Worm (Caenorhabditis elegans) whole organism, mixed stage, embryonic: ENCODE data around the gene stdh-3.
A peak's percentile ranks its signal among the peaks of the same experiment; 100 is the strongest.

ENCODE experiments used
- M03D4.4 ChIP-seq: sonication (generic microtip); optimal IDR thresholded peaks from 2 replicates; lab custom pipeline; 2017; ENCODE audit warnings: mild to moderate bottlenecking, missing genetic modification characterization, missing compliant biosample characterization
- bed-3 ChIP-seq: fragments of 200-800 bp; sonication (Bioruptor generic); optimal IDR thresholded peaks from 3 replicates; lab custom pipeline; 2018; ENCODE audit warnings: mild to moderate bottlenecking, missing genetic modification characterization, moderate library complexity, missing compliant biosample characterization
- blmp-1 ChIP-seq: fragments of 150-350 bp; optimal IDR thresholded peaks from 2 replicates; lab custom pipeline; 2014; ENCODE audit warnings: missing biosample characterization, missing genetic modification characterization
- ceh-39 ChIP-seq: fragments of 150-350 bp; optimal IDR thresholded peaks from 2 replicates; lab custom pipeline; 2014; ENCODE audit warnings: missing biosample characterization, missing genetic modification characterization
- ceh-43 ChIP-seq: fragments of 200-800 bp; sonication (Bioruptor generic); optimal IDR thresholded peaks from 2 replicates; lab custom pipeline; 2018; ENCODE audit warnings: mild to moderate bottlenecking, missing genetic modification characterization, moderate library complexity, missing compliant biosample characterization
- ceh-83 ChIP-seq: fragments of 200-800 bp; sonication (Bioruptor generic); optimal IDR thresholded peaks from 2 replicates; lab custom pipeline; 2018; ENCODE audit warnings: mild to moderate bottlenecking, missing genetic modification characterization, missing compliant biosample characterization
- ces-1 ChIP-seq: fragments of 150-350 bp; optimal IDR thresholded peaks from 2 replicates; lab custom pipeline; 2014; ENCODE audit warnings: missing biosample characterization, missing genetic modification reagents, missing genetic modification characterization
- drap-1 ChIP-seq: fragments of 200-800 bp; sonication (Bioruptor generic); optimal IDR thresholded peaks from 3 replicates; lab custom pipeline; 2018; ENCODE audit warnings: mild to moderate bottlenecking, missing genetic modification characterization, missing compliant biosample characterization
- elt-1 ChIP-seq: sonication (generic microtip); optimal IDR thresholded peaks from 2 replicates; lab custom pipeline; 2017; ENCODE audit warnings: missing genetic modification characterization, mild to moderate bottlenecking, missing compliant biosample characterization, antibody characterized with exemption, moderate library complexity, borderline replicate concordance; ENCODE audit not compliant: insufficient read depth
- elt-3 ChIP-seq: fragments of 150-350 bp; optimal IDR thresholded peaks from 2 replicates; lab custom pipeline; 2014; ENCODE audit warnings: missing biosample characterization, missing genetic modification characterization
- flh-1 ChIP-seq: fragments of 200-800 bp; sonication (Bioruptor generic); optimal IDR thresholded peaks from 2 replicates; lab custom pipeline; 2018; ENCODE audit warnings: mild to moderate bottlenecking, missing genetic modification characterization, moderate library complexity, missing compliant biosample characterization
- ham-2 ChIP-seq: fragments of 200-800 bp; sonication (Bioruptor generic); optimal IDR thresholded peaks from 2 replicates; lab custom pipeline; 2018; ENCODE audit warnings: mild to moderate bottlenecking, missing genetic modification characterization, missing compliant biosample characterization
- hlh-1 ChIP-seq: fragments of 150-350 bp; optimal IDR thresholded peaks from 2 replicates; lab custom pipeline; 2014; ENCODE audit warnings: missing biosample characterization, missing genetic modification reagents, missing genetic modification characterization
- lin-13 ChIP-seq: fragments of 150-350 bp; optimal IDR thresholded peaks from 2 replicates; lab custom pipeline; 2014; ENCODE audit warnings: missing biosample characterization, missing genetic modification characterization
- lin-32 ChIP-seq: fragments of 200-800 bp; sonication (Bioruptor generic); optimal IDR thresholded peaks from 2 replicates; lab custom pipeline; 2018; ENCODE audit warnings: mild to moderate bottlenecking, missing genetic modification characterization, missing compliant biosample characterization
- lsy-2 ChIP-seq: fragments of 150-350 bp; optimal IDR thresholded peaks from 2 replicates; lab custom pipeline; 2014; ENCODE audit warnings: missing biosample characterization, missing genetic modification characterization
- mab-5 ChIP-seq: fragments of 150-350 bp; optimal IDR thresholded peaks from 2 replicates; lab custom pipeline; 2014; ENCODE audit warnings: missing biosample characterization, missing genetic modification characterization
- mls-2 ChIP-seq: sonication (generic microtip); optimal IDR thresholded peaks from 2 replicates; lab custom pipeline; 2016; ENCODE audit warnings: mild to moderate bottlenecking, missing genetic modification characterization, moderate library complexity, missing compliant biosample characterization
- nhr-12 ChIP-seq: fragments of 150-350 bp; optimal IDR thresholded peaks from 2 replicates; lab custom pipeline; 2014; ENCODE audit warnings: missing biosample characterization, missing genetic modification characterization
- nhr-2 ChIP-seq: fragments of 150-350 bp; optimal IDR thresholded peaks from 2 replicates; lab custom pipeline; 2014; ENCODE audit warnings: missing biosample characterization, missing genetic modification characterization
- nhr-237 ChIP-seq: fragments of 150-350 bp; optimal IDR thresholded peaks from 2 replicates; lab custom pipeline; 2014; ENCODE audit warnings: missing biosample characterization, missing genetic modification characterization
- nhr-76 ChIP-seq: sonication (generic microtip); optimal IDR thresholded peaks from 2 replicates; lab custom pipeline; 2017; ENCODE audit warnings: missing biosample characterization, missing genetic modification characterization
- pha-4 ChIP-seq: fragments of 150-350 bp; optimal IDR thresholded peaks from 2 replicates; lab custom pipeline; 2018; ENCODE audit warnings: missing biosample characterization, missing genetic modification reagents, missing genetic modification characterization
- sem-2 ChIP-seq: fragments of 200-800 bp; sonication (Bioruptor generic); optimal IDR thresholded peaks from 2 replicates; lab custom pipeline; 2018; ENCODE audit warnings: mild to moderate bottlenecking, missing genetic modification characterization, missing compliant biosample characterization
- snpc-4 ChIP-seq: fragments of 150-350 bp; optimal IDR thresholded peaks from 2 replicates; lab custom pipeline; 2014; ENCODE audit warnings: missing biosample characterization, missing genetic modification characterization
- sptf-1 ChIP-seq: sonication (generic microtip); optimal IDR thresholded peaks from 2 replicates; lab custom pipeline; 2017; ENCODE audit warnings: mild to moderate bottlenecking, missing genetic modification characterization, moderate library complexity, missing compliant biosample characterization
- unc-39 ChIP-seq: fragments of 150-350 bp; optimal IDR thresholded peaks from 2 replicates; lab custom pipeline; 2014; ENCODE audit warnings: missing biosample characterization, missing genetic modification characterization
- unc-62 ChIP-seq: fragments of 150-350 bp; optimal IDR thresholded peaks from 2 replicates; lab custom pipeline; 2014; ENCODE audit warnings: missing biosample characterization, missing genetic modification reagents, missing genetic modification characterization
- zip-8 ChIP-seq: fragments of 150-350 bp; optimal IDR thresholded peaks from 2 replicates; lab custom pipeline; 2014; ENCODE audit warnings: missing biosample characterization, missing genetic modification characterization
- ztf-11 ChIP-seq: fragments of 150-350 bp; optimal IDR thresholded peaks from 2 replicates; lab custom pipeline; 2014; ENCODE audit warnings: missing biosample characterization, missing genetic modification characterization

The stdh-3 gene

DNA sequence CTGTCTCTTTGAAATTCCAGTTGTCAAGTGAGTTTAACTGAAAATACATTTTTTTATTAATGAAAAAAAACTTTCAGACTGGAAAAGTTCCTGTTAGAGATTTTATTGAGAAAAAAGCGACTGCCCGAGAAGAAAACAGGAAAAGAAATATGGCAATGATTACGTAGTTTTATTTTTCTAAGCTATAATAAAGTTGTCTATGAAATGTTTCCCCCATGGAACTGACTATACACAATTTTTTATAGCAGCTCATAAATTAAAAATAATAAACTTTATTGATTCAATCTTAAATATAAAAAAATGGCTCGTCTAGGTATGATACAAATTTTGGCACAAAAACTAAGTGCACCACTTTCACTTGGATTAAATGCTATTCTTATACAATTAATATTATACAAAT lies 1.9 kb upstream of the stdh-3 start, which contains the start of gene C06B3.1:
Gene C06B3.1, plus strand, starts transcription at position 301 of the 400 bp plus-strand sequence.
- TF ChIP-seq unc-62 (GFP tag; lab: Kevin White, UChicago) (no peak), M03D4.4 (tag; lab: Kevin White, UChicago) (no peak), mab-5 (tag; lab: Kevin White, UChicago) (no peak), ztf-11 (tag; lab: Kevin White, UChicago) (no peak), lin-32 (GFP tag; lab: Kevin White, UChicago) (no peak), blmp-1 (tag; lab: Kevin White, UChicago) (no peak), unc-39 (tag; lab: Kevin White, UChicago) (no peak), nhr-237 (tag; lab: Kevin White, UChicago) (no peak), pha-4 (tag; lab: Kevin White, UChicago) (no peak), sptf-1 (tag; lab: Kevin White, UChicago) (no peak), snpc-4 (tag; lab: Kevin White, UChicago) (no peak), ces-1 (GFP tag; lab: Kevin White, UChicago) (no peak), nhr-12 (no peak), flh-1 (GFP tag; lab: Kevin White, UChicago) (no peak), elt-1 (tag; lab: Kevin White, UChicago) (no peak), elt-3 (tag; lab: Kevin White, UChicago) (no peak), nhr-76 (tag; lab: Kevin White, UChicago) (no peak)

DNA sequence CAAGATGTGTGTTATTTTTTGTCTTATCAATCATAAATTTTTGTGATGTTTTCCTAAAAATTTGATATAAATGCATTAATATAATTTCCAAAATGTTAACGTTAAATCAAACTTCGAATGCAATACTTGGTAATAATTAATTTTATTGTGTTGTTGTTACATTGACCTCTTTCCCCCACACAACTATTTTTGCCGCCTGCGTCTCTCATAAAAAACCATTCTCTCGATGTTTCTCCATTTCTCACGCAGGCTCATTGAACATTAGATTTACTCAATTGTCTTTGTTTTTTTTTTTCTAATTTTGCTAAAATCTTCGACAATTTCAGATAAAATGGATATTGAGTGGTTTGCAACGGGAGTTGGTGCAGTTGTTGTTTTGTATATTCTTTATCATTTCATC lies 1.8 kb downstream of the stdh-3 start, which contains the start of gene stdh-1:
Gene stdh-1, plus strand, starts transcription at position 327 of the 400 bp plus-strand sequence.
- TF ChIP-seq hlh-1 (tag; lab: Kevin White, UChicago) (no peak), sem-2 (GFP tag; lab: Kevin White, UChicago) (no peak), ces-1 (GFP tag; lab: Kevin White, UChicago) (peak; percentile 79), ceh-83 (GFP tag; lab: Kevin White, UChicago) (no peak)

DNA sequence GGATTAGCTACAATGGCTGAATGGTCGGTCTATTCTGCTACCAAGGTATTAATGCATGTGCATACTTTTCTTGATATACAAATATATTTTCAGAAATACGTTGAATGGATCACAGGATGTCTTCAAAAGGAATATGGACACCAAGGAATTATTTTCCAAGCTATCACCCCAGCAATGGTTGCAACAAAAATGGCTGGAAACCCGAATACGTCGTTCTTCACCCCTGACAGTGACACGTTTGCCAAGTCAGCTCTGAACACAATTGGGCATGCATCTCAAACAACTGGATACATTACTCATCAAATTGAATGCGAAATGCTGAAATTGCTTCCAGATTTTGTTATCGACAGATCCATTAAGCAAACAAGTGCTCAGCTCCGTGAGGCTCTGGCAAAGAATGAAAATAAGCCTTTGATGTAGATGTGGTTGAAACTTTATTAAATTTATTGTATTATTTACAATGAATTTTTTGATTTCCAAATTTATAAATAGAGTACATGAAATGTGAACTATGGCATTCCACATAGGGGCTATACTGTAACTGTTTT lies 3.2 kb downstream of the stdh-3 start:
- TF ChIP-seq ces-1 (GFP tag; lab: Kevin White, UChicago) (no peak), lin-13 (tag; lab: Kevin White, UChicago) (no peak), zip-8 (tag; lab: Kevin White, UChicago) (no peak), ham-2 (GFP tag; lab: Kevin White, UChicago) (no peak), ceh-39 (tag; lab: Kevin White, UChicago) (no peak), drap-1 (no peak), ceh-43 (GFP tag; lab: Kevin White, UChicago) (no peak), nhr-12 (no peak)

DNA sequence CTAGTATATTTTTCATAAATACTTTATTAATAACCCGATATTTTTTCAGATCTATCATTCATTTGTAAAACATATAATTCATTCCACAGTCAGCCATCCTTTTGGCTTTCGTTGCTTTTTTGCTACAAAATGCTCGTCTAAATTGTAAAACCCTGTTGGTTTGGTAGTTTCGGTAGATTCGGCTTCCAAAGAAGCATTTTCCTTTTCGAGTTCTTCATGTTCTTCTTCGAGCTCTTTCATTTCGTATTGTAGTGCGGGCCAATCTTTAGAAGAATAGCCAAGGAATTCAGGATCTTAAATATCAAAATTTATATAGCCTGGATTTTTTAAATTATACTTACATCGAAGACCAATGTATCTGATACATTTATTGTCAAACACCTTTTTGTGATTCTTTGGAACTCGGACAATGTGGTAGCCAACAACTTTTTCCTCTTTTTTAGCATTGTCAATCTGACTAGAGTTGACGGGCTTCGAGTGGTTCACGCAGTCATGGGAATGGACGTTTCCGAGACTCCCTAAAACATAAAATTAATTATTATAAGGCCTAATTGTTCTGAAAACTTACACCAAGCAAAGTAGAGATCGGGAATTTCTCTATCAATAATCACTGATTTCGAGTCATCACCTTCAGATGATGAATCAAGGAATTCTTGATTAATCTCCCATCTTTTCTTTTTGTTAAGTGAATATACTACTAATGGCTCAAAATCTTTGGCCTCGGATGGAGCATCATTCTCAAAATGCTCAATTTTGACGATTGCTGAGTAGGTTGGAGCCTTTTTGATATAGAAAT lies 3.9 kb downstream of the stdh-3 start:
- no peak for TF ChIP-seq nhr-12
- no peak for TF ChIP-seq unc-62 (GFP tag; lab: Kevin White, UChicago)
- no peak for TF ChIP-seq ztf-11 (tag; lab: Kevin White, UChicago)
- no peak for TF ChIP-seq mls-2 (tag; lab: Kevin White, UChicago)
- TF ChIP-seq ceh-43 (GFP tag; lab: Kevin White, UChicago): no peak
- TF ChIP-seq lsy-2: no peak
- TF ChIP-seq nhr-2 (tag; lab: Kevin White, UChicago): no peak
- no peak for TF ChIP-seq bed-3 (GFP tag; lab: Kevin White, UChicago)
- TF ChIP-seq hlh-1 (tag; lab: Kevin White, UChicago): no peak

DNA sequence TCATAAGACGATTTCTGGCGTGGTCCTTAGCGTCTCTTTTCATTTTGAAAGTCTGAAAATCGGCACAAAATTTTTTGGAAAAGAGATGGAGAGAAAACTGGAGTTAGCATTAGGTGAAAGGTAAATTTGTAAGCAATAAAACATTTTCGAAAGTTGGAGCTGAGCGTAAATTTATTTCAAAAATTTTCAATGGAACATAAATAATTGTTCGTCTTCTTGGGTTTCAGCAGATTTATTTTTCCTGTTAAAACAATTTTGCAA lies 4.4 kb downstream of the stdh-3 start, which contains the start of gene C06B3.6:
Gene C06B3.6, minus strand, starts transcription at position 52 of the 261 bp plus-strand sequence.
- TF ChIP-seq ztf-11 (tag; lab: Kevin White, UChicago): no peak
- TF ChIP-seq unc-62 (GFP tag; lab: Kevin White, UChicago): no peak
- TF ChIP-seq drap-1: no peak
- no peak for TF ChIP-seq bed-3 (GFP tag; lab: Kevin White, UChicago)
- TF ChIP-seq nhr-237 (tag; lab: Kevin White, UChicago): no peak
- TF ChIP-seq hlh-1 (tag; lab: Kevin White, UChicago): no peak
- no peak for TF ChIP-seq lin-13 (tag; lab: Kevin White, UChicago)
- no peak for TF ChIP-seq mab-5 (tag; lab: Kevin White, UChicago)
- no peak for TF ChIP-seq ceh-43 (GFP tag; lab: Kevin White, UChicago)
- no peak for TF ChIP-seq zip-8 (tag; lab: Kevin White, UChicago)
- TF ChIP-seq lin-32 (GFP tag; lab: Kevin White, UChicago): no peak
- no peak for TF ChIP-seq blmp-1 (tag; lab: Kevin White, UChicago)
